Fruit fly (Drosophila melanogaster) whole organism, embryonic: ENCODE results near the gene Cpr30B.

ENCODE experiments used
- ATbp ChIP-seq: fragments of 200-800 bp; sonication (Bioruptor generic); optimal IDR thresholded peaks from 2 replicates; lab custom pipeline; 2017; ENCODE audit warnings: missing biosample characterization, mild to moderate bottlenecking, missing genetic modification characterization, missing genetic modification reagents
- Blimp-1 ChIP-seq: fragments of 200-800 bp; sonication (Bioruptor generic); optimal IDR thresholded peaks from 3 replicates; lab custom pipeline; 2018; ENCODE audit warnings: missing biosample characterization, missing genetic modification characterization, mild to moderate bottlenecking, moderate library complexity, missing genetic modification reagents
- BtbVII ChIP-seq: fragments of 200-800 bp; sonication (Bioruptor generic); optimal IDR thresholded peaks from 3 replicates; lab custom pipeline; 2017; ENCODE audit warnings: missing biosample characterization, mild to moderate bottlenecking, missing genetic modification characterization
- CG10274 ChIP-seq: fragments of 200-800 bp; sonication (Bioruptor generic); optimal IDR thresholded peaks from 3 replicates; lab custom pipeline; 2017; ENCODE audit warnings: missing biosample characterization, mild to moderate bottlenecking, missing genetic modification characterization
- CG11093 ChIP-seq: fragments of 200-800 bp; sonication (Bioruptor generic); IDR thresholded peaks from 3 replicates; pipeline ENCODE4 v1.3.6; 2022; ENCODE audit warnings: missing biosample characterization, missing genetic modification characterization
- CG13424 ChIP-seq: fragments of 200-800 bp; sonication (Bioruptor generic); optimal IDR thresholded peaks from 2 replicates; lab custom pipeline; 2019; ENCODE audit warnings: missing biosample characterization, mild to moderate bottlenecking, missing genetic modification characterization, moderate library complexity
- CG13624 ChIP-seq: fragments of 200-800 bp; sonication (Bioruptor generic); optimal IDR thresholded peaks from 2 replicates; lab custom pipeline; 2016; ENCODE audit warnings: missing biosample characterization, missing genetic modification characterization
- CG14860 ChIP-seq: fragments of 200-800 bp; sonication (Bioruptor generic); IDR thresholded peaks from 3 replicates; pipeline ENCODE4 v1.3.6; 2022; ENCODE audit warnings: missing biosample characterization, missing genetic modification characterization; ENCODE audit not compliant: partially characterized antibody
- CG15011 ChIP-seq: fragments of 200-800 bp; sonication (Bioruptor generic); optimal IDR thresholded peaks from 3 replicates; lab custom pipeline; 2018; ENCODE audit warnings: missing biosample characterization, mild to moderate bottlenecking, missing genetic modification characterization
- CG15601 ChIP-seq: fragments of 200-800 bp; sonication (Bioruptor generic); optimal IDR thresholded peaks from 3 replicates; lab custom pipeline; 2019; ENCODE audit warnings: missing biosample characterization, mild to moderate bottlenecking, missing genetic modification characterization, moderate library complexity
- CG15696 ChIP-seq: fragments of 200-800 bp; sonication (Bioruptor generic); optimal IDR thresholded peaks from 2 replicates; lab custom pipeline; 2019; ENCODE audit warnings: missing biosample characterization, mild to moderate bottlenecking, missing genetic modification characterization, moderate library complexity
- CG1603 ChIP-seq: fragments of 200-800 bp; sonication (Bioruptor generic); optimal IDR thresholded peaks from 2 replicates; lab custom pipeline; 2019; ENCODE audit warnings: missing biosample characterization, mild to moderate bottlenecking, missing genetic modification characterization, moderate library complexity
- CG16863 ChIP-seq: fragments of 200-800 bp; sonication (Bioruptor generic); optimal IDR thresholded peaks from 3 replicates; lab custom pipeline; 2016; ENCODE audit warnings: missing biosample characterization, missing genetic modification characterization
- CG17359 ChIP-seq: fragments of 200-800 bp; sonication (Bioruptor generic); optimal IDR thresholded peaks from 3 replicates; lab custom pipeline; 2018; ENCODE audit warnings: missing biosample characterization, mild to moderate bottlenecking, missing genetic modification characterization, moderate library complexity
- CG2712 ChIP-seq: fragments of 200-800 bp; optimal IDR thresholded peaks from 3 replicates; lab custom pipeline; 2019; ENCODE audit warnings: missing biosample characterization, mild to moderate bottlenecking, missing genetic modification characterization, moderate library complexity
- CG2889 ChIP-seq: fragments of 200-800 bp; sonication (Bioruptor generic); IDR thresholded peaks from 3 replicates; pipeline ENCODE4 v1.3.6; 2022; ENCODE audit warnings: missing biosample characterization, missing genetic modification characterization
- CG31441 ChIP-seq: fragments of 200-800 bp; sonication (Bioruptor generic); IDR thresholded peaks from 2 replicates; pipeline ENCODE4 v1.3.6; 2022; ENCODE audit warnings: missing biosample characterization, missing genetic modification characterization
- CG4424 ChIP-seq: fragments of 200-800 bp; sonication (Bioruptor generic); optimal IDR thresholded peaks from 3 replicates; lab custom pipeline; 2016; ENCODE audit warnings: missing biosample characterization, missing genetic modification characterization
- CG7839 ChIP-seq: fragments of 200-800 bp; sonication (Bioruptor generic); optimal IDR thresholded peaks from 3 replicates; lab custom pipeline; 2018; ENCODE audit warnings: missing biosample characterization, mild to moderate bottlenecking, missing genetic modification characterization, moderate library complexity
- CG8089 ChIP-seq: fragments of 200-800 bp; sonication (Bioruptor generic); optimal IDR thresholded peaks from 3 replicates; lab custom pipeline; 2016; ENCODE audit warnings: missing biosample characterization, missing genetic modification characterization
- CG8944 ChIP-seq: fragments of 200-800 bp; sonication (Bioruptor generic); optimal IDR thresholded peaks from 3 replicates; lab custom pipeline; 2016; ENCODE audit warnings: missing biosample characterization, missing genetic modification characterization
- CoRest ChIP-seq: fragments of 200-800 bp; sonication (Bioruptor generic); optimal IDR thresholded peaks from 3 replicates; lab custom pipeline; 2018; ENCODE audit warnings: missing biosample characterization, mild to moderate bottlenecking, missing genetic modification characterization, moderate library complexity
- D19A ChIP-seq: fragments of 200-800 bp; optimal IDR thresholded peaks from 3 replicates; lab custom pipeline; 2019; ENCODE audit warnings: missing biosample characterization, mild to moderate bottlenecking, missing genetic modification characterization, moderate library complexity
- Dp ChIP-seq: fragments of 200-800 bp; sonication (Bioruptor generic); optimal IDR thresholded peaks from 2 replicates; lab custom pipeline; 2018; ENCODE audit warnings: missing biosample characterization, mild to moderate bottlenecking, missing genetic modification characterization, moderate library complexity
- Gsc ChIP-seq: fragments of 200-800 bp; sonication (Bioruptor generic); IDR thresholded peaks from 2 replicates; pipeline ENCODE4 v1.3.6; 2022; ENCODE audit warnings: missing biosample characterization, missing genetic modification characterization
- H15 ChIP-seq: fragments of 200-800 bp; sonication (Bioruptor generic); IDR thresholded peaks from 3 replicates; pipeline ENCODE4 v1.3.6; 2022; ENCODE audit warnings: missing biosample characterization, missing genetic modification characterization
- Hr39 ChIP-seq: fragments of >200 bp; optimal IDR thresholded peaks from 2 replicates; lab custom pipeline; 2017
- Hr51 ChIP-seq, 2 experiments: fragments of 200-800 bp; sonication (Bioruptor generic); optimal IDR thresholded peaks; 2 replicates in 1 of 2; 3 replicates in 1 of 2; lab custom pipeline; 2016 to 2018; ENCODE audit warnings: missing biosample characterization in 2 of 2, missing genetic modification characterization in 2 of 2, mild to moderate bottlenecking in 1 of 2, moderate library complexity in 1 of 2
- Sin3A ChIP-seq: fragments of >200 bp; optimal IDR thresholded peaks from 2 replicates; lab custom pipeline; 2018
- Six4 ChIP-seq: fragments of 200-800 bp; sonication (Bioruptor generic); optimal IDR thresholded peaks from 2 replicates; lab custom pipeline; 2016; ENCODE audit warnings: missing biosample characterization, missing genetic modification characterization
- Sox102F ChIP-seq: fragments of 200-800 bp; sonication (Bioruptor generic); optimal IDR thresholded peaks from 2 replicates; lab custom pipeline; 2018; ENCODE audit warnings: missing biosample characterization, mild to moderate bottlenecking, missing genetic modification characterization, moderate library complexity
- TFAM ChIP-seq: fragments of 200-800 bp; sonication (Bioruptor generic); optimal IDR thresholded peaks from 2 replicates; lab custom pipeline; 2017; ENCODE audit warnings: missing biosample characterization, missing genetic modification characterization, inconsistent platforms
- ase ChIP-seq: fragments of 200-800 bp; sonication (Bioruptor generic); IDR thresholded peaks from 3 replicates; pipeline ENCODE4 v1.3.6; 2022; ENCODE audit warnings: missing biosample characterization, missing genetic modification characterization
- ash1 ChIP-seq: fragments of 200-800 bp; sonication (Bioruptor generic); optimal IDR thresholded peaks from 2 replicates; lab custom pipeline; 2018; ENCODE audit warnings: missing biosample characterization, mild to moderate bottlenecking, missing genetic modification characterization
- bsh ChIP-seq, 2 experiments: fragments of 200-800 bp; sonication (Bioruptor generic); optimal IDR thresholded peaks; 2 replicates each; lab custom pipeline; 2017 to 2018; ENCODE audit warnings: mild to moderate bottlenecking in 2 of 2, missing biosample characterization in 2 of 2, missing genetic modification characterization in 2 of 2, moderate library complexity in 1 of 2
- ci ChIP-seq: fragments of 200-800 bp; sonication (Bioruptor generic); IDR thresholded peaks from 3 replicates; pipeline ENCODE4 v1.3.6; 2022; ENCODE audit warnings: missing biosample characterization, missing genetic modification characterization
- cwo ChIP-seq: fragments of 200-800 bp; sonication (Bioruptor generic); optimal IDR thresholded peaks from 3 replicates; lab custom pipeline; 2017; ENCODE audit warnings: missing biosample characterization, missing genetic modification characterization, mild to moderate bottlenecking, moderate library complexity, missing genetic modification reagents
- danr ChIP-seq: fragments of 200-800 bp; sonication (Bioruptor generic); IDR thresholded peaks from 2 replicates; pipeline ENCODE4 v1.3.6; 2022; ENCODE audit warnings: missing biosample characterization, missing genetic modification characterization
- dmrt99B ChIP-seq: fragments of 200-800 bp; sonication (Bioruptor generic); optimal IDR thresholded peaks from 2 replicates; lab custom pipeline; 2018; ENCODE audit warnings: missing biosample characterization, mild to moderate bottlenecking, missing genetic modification characterization, moderate library complexity
- fd64A ChIP-seq: fragments of 200-800 bp; sonication (Bioruptor generic); optimal IDR thresholded peaks from 3 replicates; lab custom pipeline; 2018; ENCODE audit warnings: missing biosample characterization, mild to moderate bottlenecking, missing genetic modification characterization
- gcm2 ChIP-seq: fragments of 200-800 bp; sonication (Bioruptor generic); optimal IDR thresholded peaks from 2 replicates; lab custom pipeline; 2016; ENCODE audit warnings: missing biosample characterization, missing genetic modification characterization
- gem ChIP-seq: fragments of 200-800 bp; sonication (Bioruptor generic); optimal IDR thresholded peaks from 2 replicates; lab custom pipeline; 2019; ENCODE audit warnings: missing biosample characterization, mild to moderate bottlenecking, missing genetic modification characterization, moderate library complexity
- gsb-n ChIP-seq: fragments of 200-800 bp; sonication (Bioruptor generic); optimal IDR thresholded peaks from 3 replicates; lab custom pipeline; 2018; ENCODE audit warnings: missing biosample characterization, mild to moderate bottlenecking, missing genetic modification characterization
- mirr ChIP-seq: fragments of 200-800 bp; sonication (Bioruptor generic); optimal IDR thresholded peaks from 3 replicates; lab custom pipeline; 2018; ENCODE audit warnings: missing biosample characterization, mild to moderate bottlenecking, missing genetic modification characterization
- org-1 ChIP-seq: fragments of 200-800 bp; sonication (Bioruptor generic); optimal IDR thresholded peaks from 2 replicates; lab custom pipeline; 2017; ENCODE audit warnings: missing biosample characterization, missing genetic modification characterization
- pita ChIP-seq: fragments of 200-800 bp; sonication (Bioruptor generic); optimal IDR thresholded peaks from 2 replicates; lab custom pipeline; 2017; ENCODE audit warnings: missing biosample characterization, mild to moderate bottlenecking, missing genetic modification characterization
- ranshi ChIP-seq: fragments of 200-800 bp; sonication (Bioruptor generic); IDR thresholded peaks from 2 replicates; pipeline ENCODE4 v1.3.6; 2022; ENCODE audit warnings: missing biosample characterization, missing genetic modification characterization
- sob ChIP-seq: fragments of 200-800 bp; sonication (Bioruptor generic); IDR thresholded peaks from 2 replicates; pipeline ENCODE4 v1.3.6; 2022; ENCODE audit warnings: missing biosample characterization, missing genetic modification characterization
- tgo ChIP-seq: fragments of 200-800 bp; sonication (Bioruptor generic); IDR thresholded peaks from 3 replicates; pipeline ENCODE4 v1.3.6; 2022; ENCODE audit warnings: missing biosample characterization, missing genetic modification characterization
- vvl ChIP-seq: fragments of 200-800 bp; sonication (Bioruptor generic); IDR thresholded peaks from 2 replicates; pipeline ENCODE4 v1.3.6; 2022; ENCODE audit warnings: missing biosample characterization, missing genetic modification characterization

The Cpr30B gene

DNA sequence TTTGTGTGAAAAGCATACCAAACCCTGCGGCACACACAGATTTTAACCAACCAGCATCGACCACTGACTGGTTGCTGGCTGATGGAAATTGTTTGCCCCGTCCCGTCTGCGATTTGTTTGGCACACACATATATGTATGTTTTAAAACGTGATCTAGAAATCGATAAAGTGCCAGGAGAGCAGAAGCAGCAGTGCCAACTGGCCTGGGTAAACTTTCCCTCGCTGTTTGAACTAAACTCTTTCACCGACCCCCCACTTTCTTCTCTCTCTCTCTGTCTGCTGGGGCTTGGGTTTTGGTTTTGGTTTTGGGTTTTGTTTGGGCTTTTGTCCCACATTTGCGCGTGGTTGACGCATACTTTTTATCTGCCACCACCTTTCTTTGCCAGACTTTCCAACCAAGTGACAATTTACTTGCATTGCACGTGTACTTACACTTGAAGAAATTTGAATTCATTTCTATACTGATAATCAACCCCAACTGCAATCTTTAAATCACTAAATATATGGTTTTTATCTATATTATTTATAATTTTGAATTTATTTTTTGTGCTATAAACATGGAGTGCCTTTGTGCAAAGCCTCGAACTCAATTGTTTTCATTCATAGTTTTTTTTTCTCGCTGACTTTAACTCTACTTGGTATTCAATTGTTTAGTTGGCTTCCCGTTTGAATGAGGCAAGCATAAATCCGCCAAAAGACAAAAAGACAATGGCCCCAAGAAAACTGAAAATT lies 37.1 kb upstream of the Cpr30B start (continued):
- TF ChIP-seq CG7839 (tag; lab: Kevin White, UChicago) = peak; percentile 25
- TF ChIP-seq ATbp (GFP tag; lab: Kevin White, UChicago) = no peak
- no peak for TF ChIP-seq CG15696
- TF ChIP-seq TFAM = no peak
- no peak for TF ChIP-seq Hr39 (lab: Kevin White, UChicago)
- TF ChIP-seq ash1 = no peak
- TF ChIP-seq bsh (GFP tag; optimal IDR thresholded peaks at IDR 0.05; lab: Kevin White, UChicago) = peak in 1 of 2 experiments; percentile 44
- peak; percentile 53 for TF ChIP-seq gem (tag; lab: Kevin White, UChicago)
- TF ChIP-seq CoRest (tag; lab: Kevin White, UChicago) = no peak
- no peak for TF ChIP-seq CG10274 (GFP tag; lab: Kevin White, UChicago)
- no peak for TF ChIP-seq CG11093 (GFP tag; lab: Robert Waterston, UW)
- TF ChIP-seq sob (GFP tag; lab: Robert Waterston, UW) = no peak
- no peak for TF ChIP-seq mirr (GFP tag; lab: Kevin White, UChicago)
- TF ChIP-seq vvl (GFP tag; lab: Robert Waterston, UW) = peak; percentile 53; the same call in 1 of the 2 replicates
- peak; percentile 34 for TF ChIP-seq gsb-n
- TF ChIP-seq CG31441 = peak; percentile 58
- no peak for TF ChIP-seq danr
- no peak for TF ChIP-seq CG8089
- TF ChIP-seq H15 = no peak
- TF ChIP-seq Six4 (GFP tag; lab: Kevin White, UChicago) = peak; percentile 22
- TF ChIP-seq CG2889 = no peak
- peak; percentile 60 for TF ChIP-seq Sox102F (GFP tag; lab: Kevin White, UChicago)
- TF ChIP-seq Dp (GFP tag; lab: Kevin White, UChicago) = no peak
- TF ChIP-seq dmrt99B (tag; lab: Kevin White, UChicago) = peak; percentile 45
- peak; percentile 20 for TF ChIP-seq CG2712
- no peak for TF ChIP-seq CG16863 (GFP tag; lab: Kevin White, UChicago)
- peak; percentile 22 for TF ChIP-seq CG15601 (tag; lab: Kevin White, UChicago)
- no peak for TF ChIP-seq Gsc
- no peak for TF ChIP-seq CG15011 (GFP tag; lab: Kevin White, UChicago)
- TF ChIP-seq D19A (tag; lab: Kevin White, UChicago) = peak; percentile 35
- TF ChIP-seq cwo = peak; percentile 21
- TF ChIP-seq ranshi (GFP tag; lab: Robert Waterston, UW) = no peak
- no peak for TF ChIP-seq BtbVII
- TF ChIP-seq pita (GFP tag; lab: Kevin White, UChicago) = no peak
- peak; percentile 38 for TF ChIP-seq CG4424 (GFP tag; lab: Kevin White, UChicago)
- TF ChIP-seq CG1603 (tag; lab: Kevin White, UChicago) = no peak
- TF ChIP-seq CG13424 = no peak
- no peak for TF ChIP-seq tgo (GFP tag; lab: Robert Waterston, UW)
- TF ChIP-seq Sin3A (lab: Kevin White, UChicago) = no peak
- peak; percentile 39; the same call in 1 of the 3 replicates for TF ChIP-seq ci (GFP tag; lab: Robert Waterston, UW)
- TF ChIP-seq CG17359 (tag; lab: Kevin White, UChicago) = peak; percentile 48
- TF ChIP-seq ase (GFP tag; lab: Robert Waterston, UW) = 0 out of 3 replicates have a peak, but pooled peaks have one; percentile 10
- peak; percentile 62 for TF ChIP-seq Blimp-1
- TF ChIP-seq CG14860 (GFP tag; lab: Robert Waterston, UW) = no peak
- TF ChIP-seq gcm2 (GFP tag; lab: Kevin White, UChicago) = no peak
- TF ChIP-seq CG13624 (GFP tag; lab: Kevin White, UChicago) = no peak
- TF ChIP-seq org-1 (GFP tag; lab: Kevin White, UChicago) = no peak
- no peak for TF ChIP-seq fd64A
- peak in 1 of 2 experiments; percentile 29 for TF ChIP-seq Hr51 (GFP tag; optimal IDR thresholded peaks at IDR 0.05; lab: Kevin White, UChicago)
- TF ChIP-seq CG8944 (GFP tag; lab: Kevin White, UChicago) = no peak
